Fruit fly (Drosophila melanogaster) Kc167 (cell line): ENCODE results near the gene CG32267.

ENCODE experiments used
- Myc ChIP-seq: fragments of >200 bp; optimal IDR thresholded peaks from 2 replicates; lab custom pipeline; 2017; ENCODE audit warnings: missing external identifiers
- Sin3A ChIP-seq: fragments of >200 bp; optimal IDR thresholded peaks from 2 replicates; lab custom pipeline; 2018; ENCODE audit warnings: missing external identifiers
- h ChIP-seq: fragments of >200 bp; optimal IDR thresholded peaks from 3 replicates; lab custom pipeline; 2018; ENCODE audit warnings: missing external identifiers
- insv ChIP-seq: fragments of >200 bp; optimal IDR thresholded peaks from 3 replicates; lab custom pipeline; 2018; ENCODE audit warnings: missing external identifiers
- psq ChIP-seq: fragments of >200 bp; optimal IDR thresholded peaks from 2 replicates; lab custom pipeline; 2017; ENCODE audit warnings: missing external identifiers
- ttk ChIP-seq: sonication (Bioruptor generic); optimal IDR thresholded peaks from 2 replicates; lab custom pipeline; 2017; ENCODE audit warnings: missing external identifiers

- TF ChIP-seq Myc (no peak), psq (no peak), h (no peak), Sin3A (lab: Kevin White, UChicago) (no peak), insv (no peak), ttk (lab: Kevin White, UChicago) (no peak)
Measured at dm6 chr3L:3472063-3472528, at the start of gene CG32267, which contains the start of gene CG42324.
